Worm (Caenorhabditis elegans): ENCODE results near the gene F36H1.12.
A peak's percentile ranks its signal among the peaks of the same experiment; 100 is the strongest.

The F36H1.12 gene

ce11 chrIV:11036222-11036621, 17.3 kb downstream of the F36H1.12 start, which contains the start of gene fkb-1:
TSS of gene fkb-1 (plus strand) at chrIV:11036582.
- no peak for TF ChIP-seq sea-2 (GFP tag; optimal IDR thresholded peaks at IDR 0.05)
- no peak for TF ChIP-seq nhr-237 (tag; optimal IDR thresholded peaks at IDR 0.05)
- TF ChIP-seq fos-1 (tag; optimal IDR thresholded peaks at IDR 0.05) = no peak
- no peak for TF ChIP-seq skn-1 (tag; optimal IDR thresholded peaks at IDR 0.05)
- TF ChIP-seq elt-3 (tag; optimal IDR thresholded peaks at IDR 0.05) = no peak
- TF ChIP-seq snpc-4 (tag; optimal IDR thresholded peaks at IDR 0.05) = peak; percentile 70
- TF ChIP-seq nhr-23 (tag; optimal IDR thresholded peaks at IDR 0.05) = peak; percentile 58
- TF ChIP-seq zag-1 (tag; optimal IDR thresholded peaks at IDR 0.05) = no peak
- TF ChIP-seq nhr-28 (tag; optimal IDR thresholded peaks at IDR 0.05) = no peak
- peak; percentile 65 for TF ChIP-seq nfya-1 (tag; optimal IDR thresholded peaks at IDR 0.05; ENCODE audit: insufficient read depth)
- no peak for TF ChIP-seq nhr-11 (tag; optimal IDR thresholded peaks at IDR 0.05)
- no peak for TF ChIP-seq fkh-2 (tag; optimal IDR thresholded peaks at IDR 0.05)
- no peak for TF ChIP-seq eor-1 (tag; optimal IDR thresholded peaks at IDR 0.05)
- no peak for TF ChIP-seq ceh-9 (tag; optimal IDR thresholded peaks at IDR 0.05)
- no peak for TF ChIP-seq ZK546.5 (tag; optimal IDR thresholded peaks at IDR 0.05)
- TF ChIP-seq nhr-76 (tag; optimal IDR thresholded peaks at IDR 0.05) = no peak
- TF ChIP-seq nhr-25 (tag; optimal IDR thresholded peaks at IDR 0.05) = peak; percentile 10
- TF ChIP-seq ztf-11 (tag; optimal IDR thresholded peaks at IDR 0.05) = no peak
- TF ChIP-seq ama-1 (optimal IDR thresholded peaks at IDR 0.05) = no peak
- no peak for TF ChIP-seq nhr-12 (tag; optimal IDR thresholded peaks at IDR 0.05)
- no peak for TF ChIP-seq ztf-4 (tag; optimal IDR thresholded peaks at IDR 0.05)
- no peak for TF ChIP-seq tbx-2 (tag; optimal IDR thresholded peaks at IDR 0.05)
- no peak for TF ChIP-seq unc-62 (GFP tag; optimal IDR thresholded peaks at IDR 0.05)
- no peak for TF ChIP-seq unc-39 (tag; optimal IDR thresholded peaks at IDR 0.05)
- TF ChIP-seq mml-1 (tag; optimal IDR thresholded peaks at IDR 0.05) = no peak
- TF ChIP-seq jun-1 (tag; optimal IDR thresholded peaks at IDR 0.05) = peak; percentile 44
- TF ChIP-seq R02D3.7 (tag; optimal IDR thresholded peaks at IDR 0.05) = no peak
- TF ChIP-seq ceh-28 (tag; optimal IDR thresholded peaks at IDR 0.05) = peak; percentile 38
- no peak for TF ChIP-seq ceh-16 (tag; optimal IDR thresholded peaks at IDR 0.05)
- no peak for TF ChIP-seq nhr-67 (tag; optimal IDR thresholded peaks at IDR 0.05)
- TF ChIP-seq nhr-43 (tag; optimal IDR thresholded peaks at IDR 0.05; ENCODE audit: poor library complexity, severe bottlenecking) = no peak
- TF ChIP-seq egl-27 (tag; optimal IDR thresholded peaks at IDR 0.05) = no peak
- TF ChIP-seq elt-2 (tag; optimal IDR thresholded peaks at IDR 0.05) = peak; percentile 35
- TF ChIP-seq nhr-77 (tag; optimal IDR thresholded peaks at IDR 0.05) = no peak
- no peak for TF ChIP-seq egl-5 (tag; optimal IDR thresholded peaks at IDR 0.05)
- no peak for TF ChIP-seq ceh-82 (tag; optimal IDR thresholded peaks at IDR 0.05)
- no peak for TF ChIP-seq aly-2 (tag; optimal IDR thresholded peaks at IDR 0.05)
- no peak for TF ChIP-seq daf-12 (tag; optimal IDR thresholded peaks at IDR 0.05)
- no peak for TF ChIP-seq elt-1 (tag; optimal IDR thresholded peaks at IDR 0.05)
- peak; percentile 63 for TF ChIP-seq lin-15B (tag; optimal IDR thresholded peaks at IDR 0.05)
- TF ChIP-seq fkh-10 (GFP tag; optimal IDR thresholded peaks at IDR 0.05) = no peak
- peak; percentile 45 for TF ChIP-seq lsy-12 (tag; optimal IDR thresholded peaks at IDR 0.05)
- peak; percentile 16 for TF ChIP-seq pqm-1 (tag; optimal IDR thresholded peaks at IDR 0.05)
- TF ChIP-seq lin-39 (tag; optimal IDR thresholded peaks at IDR 0.05) = peak; percentile 31
- TF ChIP-seq pha-4 (tag; optimal IDR thresholded peaks at IDR 0.05) = peak; percentile 87
- no peak for TF ChIP-seq mdl-1 (tag; optimal IDR thresholded peaks at IDR 0.05)
- TF ChIP-seq hmg-11 (tag; optimal IDR thresholded peaks at IDR 0.05) = peak; percentile 51

- no peak for TF ChIP-seq nhr-76 (tag; optimal IDR thresholded peaks at IDR 0.05)
- TF ChIP-seq zag-1 (tag; optimal IDR thresholded peaks at IDR 0.05) = peak; percentile 36
- no peak for TF ChIP-seq R02D3.7 (tag; optimal IDR thresholded peaks at IDR 0.05)
- no peak for TF ChIP-seq snpc-4 (tag; optimal IDR thresholded peaks at IDR 0.05)
Observed at ce11 chrIV:11032288-11032687, 21.2 kb downstream of the F36H1.12 start, which contains the start of gene hrg-6. TSS of gene hrg-6 (plus strand) at chrIV:11032588.
